Worm (Caenorhabditis elegans) whole organism, L2 larva: ENCODE measurements around the gene fbxa-148.
"Not testable (repeated sequence)": the region's sequence is repeated elsewhere in the genome, so short reads cannot be mapped to it uniquely, and the experiment has no call there.

Experiments used
- C34F6.9 ChIP-seq: fragments of 150-350 bp; optimal IDR thresholded peaks from 2 replicates; lab custom pipeline; 2014; ENCODE audit warnings: missing biosample characterization, missing genetic modification characterization
- F13H6.1 ChIP-seq: sonication (generic microtip); optimal IDR thresholded peaks from 2 replicates; lab custom pipeline; 2016; ENCODE audit warnings: missing genetic modification characterization, missing compliant biosample characterization
- Y55F3AM.14 ChIP-seq: fragments of 200-800 bp; sonication (Bioruptor generic); optimal IDR thresholded peaks from 2 replicates; lab custom pipeline; 2018; ENCODE audit warnings: mild to moderate bottlenecking, missing genetic modification characterization, missing compliant biosample characterization
- ZK546.5 ChIP-seq: sonication (generic microtip); optimal IDR thresholded peaks from 2 replicates; lab custom pipeline; 2017; ENCODE audit warnings: missing biosample characterization, missing genetic modification characterization
- aly-2 ChIP-seq: fragments of 150-350 bp; optimal IDR thresholded peaks from 2 replicates; lab custom pipeline; 2014; ENCODE audit warnings: missing biosample characterization, missing genetic modification characterization
- ama-1 ChIP-seq: fragments of 150-350 bp; optimal IDR thresholded peaks from 2 replicates; lab custom pipeline; 2018; ENCODE audit warnings: inconsistent platforms
- ceh-16 ChIP-seq: fragments of 150-350 bp; optimal IDR thresholded peaks from 2 replicates; lab custom pipeline; 2014; ENCODE audit warnings: missing biosample characterization, missing genetic modification characterization
- ceh-82 ChIP-seq: fragments of 150-350 bp; optimal IDR thresholded peaks from 2 replicates; lab custom pipeline; 2014; ENCODE audit warnings: missing biosample characterization, missing genetic modification characterization
- fos-1 ChIP-seq: fragments of 150-350 bp; optimal IDR thresholded peaks from 2 replicates; lab custom pipeline; 2014; ENCODE audit warnings: missing biosample characterization, missing genetic modification characterization
- gmeb-1 ChIP-seq: fragments of 150-350 bp; optimal IDR thresholded peaks from 2 replicates; lab custom pipeline; 2014; ENCODE audit warnings: missing biosample characterization, missing genetic modification characterization
- lin-11 ChIP-seq: fragments of 150-350 bp; sonication (generic microtip); optimal IDR thresholded peaks from 2 replicates; lab custom pipeline; 2014; ENCODE audit warnings: missing biosample characterization, missing genetic modification characterization, inconsistent platforms, mixed read lengths
- lin-13 ChIP-seq: fragments of 150-350 bp; optimal IDR thresholded peaks from 2 replicates; lab custom pipeline; 2014; ENCODE audit warnings: missing biosample characterization, missing genetic modification reagents, missing genetic modification characterization
- lsy-2 ChIP-seq, 2 experiments: fragments of 150-350 bp in 1 of 2; sonication (generic microtip) in 1 of 2; optimal IDR thresholded peaks; 2 replicates each; lab custom pipeline; 2014 to 2017; ENCODE audit warnings: missing biosample characterization in 2 of 2, missing genetic modification characterization in 2 of 2
- mab-5 ChIP-seq: fragments of 150-350 bp; optimal IDR thresholded peaks from 2 replicates; lab custom pipeline; 2014; ENCODE audit warnings: missing biosample characterization, missing genetic modification characterization
- mbf-1 ChIP-seq: sonication (generic microtip); optimal IDR thresholded peaks from 2 replicates; lab custom pipeline; 2017; ENCODE audit warnings: missing biosample characterization, missing genetic modification characterization
- nhr-12 ChIP-seq: fragments of 150-350 bp; optimal IDR thresholded peaks from 2 replicates; lab custom pipeline; 2014; ENCODE audit warnings: missing biosample characterization, missing genetic modification characterization
- nhr-129 ChIP-seq: fragments of 150-350 bp; optimal IDR thresholded peaks from 2 replicates; lab custom pipeline; 2014; ENCODE audit warnings: missing biosample characterization, missing genetic modification characterization
- nhr-21 ChIP-seq: fragments of 150-350 bp; optimal IDR thresholded peaks from 2 replicates; lab custom pipeline; 2014; ENCODE audit warnings: missing biosample characterization, missing genetic modification characterization
- nhr-237 ChIP-seq: fragments of 150-350 bp; optimal IDR thresholded peaks from 2 replicates; lab custom pipeline; 2014; ENCODE audit warnings: missing biosample characterization, missing genetic modification characterization
- nhr-25 ChIP-seq: fragments of 150-350 bp; sonication (generic microtip); optimal IDR thresholded peaks from 3 replicates; lab custom pipeline; 2014; ENCODE audit warnings: missing biosample characterization, missing genetic modification characterization
- nhr-77 ChIP-seq: fragments of 150-350 bp; optimal IDR thresholded peaks from 2 replicates; lab custom pipeline; 2014; ENCODE audit warnings: missing biosample characterization, missing genetic modification characterization
- skn-1 ChIP-seq: sonication (generic microtip); optimal IDR thresholded peaks from 2 replicates; lab custom pipeline; 2017; ENCODE audit warnings: missing biosample characterization, missing genetic modification characterization
- sma-3 ChIP-seq: sonication (generic microtip); optimal IDR thresholded peaks from 2 replicates; lab custom pipeline; 2016; ENCODE audit warnings: missing genetic modification reagents, missing genetic modification characterization, missing compliant biosample characterization
- sma-9 ChIP-seq, 2 experiments: fragments of 150-350 bp in 1 of 2; sonication (generic microtip) in 1 of 2; optimal IDR thresholded peaks; 2 replicates each; lab custom pipeline; 2014 to 2016; ENCODE audit warnings: missing genetic modification characterization in 2 of 2, mild to moderate bottlenecking in 1 of 2, missing biosample characterization in 1 of 2, missing compliant biosample characterization in 1 of 2, missing genetic modification reagents in 1 of 2, moderate library complexity in 1 of 2
- snpc-4 ChIP-seq: fragments of 150-350 bp; optimal IDR thresholded peaks from 2 replicates; lab custom pipeline; 2014; ENCODE audit warnings: missing biosample characterization, missing genetic modification characterization
- unc-39 ChIP-seq: fragments of 150-350 bp; optimal IDR thresholded peaks from 2 replicates; lab custom pipeline; 2014; ENCODE audit warnings: missing biosample characterization, missing genetic modification characterization
- unc-55 ChIP-seq: fragments of 150-350 bp; sonication (generic microtip); optimal IDR thresholded peaks from 3 replicates; lab custom pipeline; 2014; ENCODE audit warnings: missing biosample characterization, missing genetic modification reagents, missing genetic modification characterization
- unc-62 ChIP-seq: fragments of 150-350 bp; optimal IDR thresholded peaks from 2 replicates; lab custom pipeline; 2014; ENCODE audit warnings: missing biosample characterization, missing genetic modification reagents, missing genetic modification characterization
- zag-1 ChIP-seq: fragments of 150-350 bp; optimal IDR thresholded peaks from 2 replicates; lab custom pipeline; 2014; ENCODE audit warnings: missing biosample characterization, missing genetic modification characterization

fbxa-148 gene

DNA sequence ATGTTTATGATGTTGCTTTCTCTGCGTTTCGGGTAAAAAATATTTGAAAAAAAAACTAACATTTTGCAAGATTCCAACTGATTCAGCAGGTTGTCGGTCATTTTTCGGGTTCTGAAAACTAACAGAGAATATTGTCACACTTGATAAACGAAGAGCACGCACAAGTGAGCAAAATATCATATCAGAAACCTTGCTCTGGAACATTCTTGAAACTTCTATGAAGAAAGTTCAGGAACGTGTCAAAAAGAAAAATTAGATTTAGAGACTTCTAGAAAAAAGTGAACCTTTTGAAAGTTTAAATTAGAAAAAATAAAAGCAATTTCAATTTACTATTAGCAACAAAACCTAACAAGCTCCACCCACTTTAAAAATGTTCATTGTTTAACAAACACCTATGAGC is 9.2 kb downstream of the fbxa-148 start, which contains the start of gene fbxa-112:
fbxa-112 (minus strand) TSS at position 101 of the 400 bp plus-strand sequence.
- TF ChIP-seq gmeb-1 (tag; lab: Kevin White, UChicago); lsy-2 (tag; optimal IDR thresholded peaks at IDR 0.05; lab: Kevin White, UChicago); C34F6.9 (tag; lab: Kevin White, UChicago): not testable (repeated sequence)

DNA sequence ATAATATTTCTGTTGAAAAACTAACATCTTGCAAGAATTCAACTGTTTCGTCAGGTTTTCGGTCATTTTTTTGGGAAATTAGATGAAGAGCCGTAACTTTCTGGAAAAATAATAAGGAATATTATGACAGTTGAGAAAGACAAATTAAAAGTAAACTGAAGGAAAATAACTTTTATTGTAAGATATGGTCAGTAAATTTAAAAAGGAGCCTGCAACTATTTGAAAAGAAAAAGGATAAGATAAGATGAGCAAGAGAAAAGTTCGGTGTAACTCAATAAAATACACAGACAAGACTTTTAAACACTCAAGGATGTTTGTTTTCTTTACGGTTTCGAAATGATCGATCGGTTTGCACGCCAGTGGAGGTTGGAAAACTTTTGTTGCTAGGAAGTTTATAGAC is 10.8 kb downstream of the fbxa-148 start, which contains the start of gene fbxa-111:
fbxa-111 (minus strand) TSS at position 101 of the 400 bp plus-strand sequence.
- TF ChIP-seq snpc-4 (tag; lab: Kevin White, UChicago); Y55F3AM.14 (GFP tag; lab: Kevin White, UChicago); ZK546.5 (tag; lab: Kevin White, UChicago): not testable (repeated sequence)

DNA sequence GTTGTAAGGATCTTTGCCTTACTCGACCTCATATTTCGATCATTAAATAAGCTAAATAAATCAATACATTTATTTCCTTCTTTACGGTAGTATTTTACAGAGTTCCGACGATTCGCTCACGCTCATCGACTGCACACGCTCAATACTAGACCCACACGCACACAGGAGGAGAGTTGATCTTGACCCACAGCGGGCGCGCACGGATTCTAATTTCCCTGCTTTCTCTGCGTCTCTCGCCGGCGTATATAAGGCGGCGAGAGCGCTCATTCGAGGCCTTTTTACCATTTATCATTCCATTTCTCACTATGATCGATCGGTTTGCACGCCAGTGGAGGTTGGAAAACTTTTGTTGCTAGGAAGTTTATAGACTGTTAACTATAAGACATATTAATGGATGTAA is 11.2 kb downstream of the fbxa-148 start:
- TF ChIP-seq ama-1 (lab: Kevin White, UChicago), result no peak
- TF ChIP-seq unc-62 (GFP tag; lab: Kevin White, UChicago), result no peak
- no peak for TF ChIP-seq ZK546.5 (tag; lab: Kevin White, UChicago)
- no peak for TF ChIP-seq Y55F3AM.14 (GFP tag; lab: Kevin White, UChicago)
- TF ChIP-seq nhr-129 (tag; lab: Kevin White, UChicago), result no peak

DNA sequence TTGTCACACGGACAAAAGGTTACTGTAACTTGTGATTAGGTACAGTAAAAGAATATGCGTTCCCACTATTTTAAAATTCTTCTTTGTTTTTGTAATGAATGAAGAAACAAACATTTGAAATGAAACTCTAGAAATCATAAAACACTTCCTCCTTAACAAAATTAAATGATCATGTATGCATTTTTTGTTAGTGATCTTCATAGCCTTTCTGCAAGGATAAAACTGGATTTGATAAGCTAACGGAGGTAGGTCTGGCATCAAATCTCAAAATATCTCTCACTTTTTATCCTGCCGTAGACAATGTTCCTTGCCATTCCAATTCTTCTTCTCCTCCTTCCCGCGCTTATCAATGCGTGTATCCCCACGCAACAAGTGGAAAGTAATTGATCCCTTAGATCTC is 12.7 kb downstream of the fbxa-148 start, which contains the start of gene clec-238:
clec-238 (plus strand) TSS at position 301 of the 400 bp plus-strand sequence.
- TF ChIP-seq ceh-82 (tag; lab: Kevin White, UChicago) (no peak), skn-1 (tag; lab: Kevin White, UChicago) (no peak), aly-2 (tag; lab: Kevin White, UChicago) (no peak), lin-13 (no peak), fos-1 (tag; lab: Kevin White, UChicago) (no peak), C34F6.9 (tag; lab: Kevin White, UChicago) (no peak), zag-1 (tag; lab: Kevin White, UChicago) (no peak), ZK546.5 (tag; lab: Kevin White, UChicago) (no peak), F13H6.1 (no peak), sma-9 (GFP tag; optimal IDR thresholded peaks at IDR 0.05; lab: Kevin White, UChicago) (no peak), sma-9 (tag; optimal IDR thresholded peaks at IDR 0.05; lab: Kevin White, UChicago) (no peak), lsy-2 (tag; optimal IDR thresholded peaks at IDR 0.05; lab: Kevin White, UChicago) (no peak), unc-39 (tag; lab: Kevin White, UChicago) (no peak), nhr-12 (tag; lab: Kevin White, UChicago) (no peak)

DNA sequence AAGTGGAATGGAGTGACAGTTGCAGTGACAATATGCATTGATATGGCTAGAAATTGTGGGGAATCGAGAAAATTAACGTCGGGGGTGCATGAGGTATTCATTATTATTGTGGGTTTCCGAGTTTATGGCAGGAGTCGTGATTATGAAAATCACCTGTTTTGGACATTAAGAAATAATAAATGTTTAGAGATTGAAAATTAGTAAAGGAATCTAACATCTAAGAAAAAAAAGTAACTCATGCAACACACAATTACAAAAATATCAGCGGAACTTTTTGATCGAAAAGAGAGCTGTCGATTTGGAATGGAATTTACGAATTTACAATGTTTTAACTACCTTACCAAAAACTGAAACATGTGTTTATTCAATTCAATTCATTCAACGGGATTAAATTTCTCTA is 15.9 kb downstream of the fbxa-148 start, which contains the start of gene srh-206:
srh-206 (minus strand) TSS at position 101 of the 400 bp plus-strand sequence.
- TF ChIP-seq lin-13 (no peak), mbf-1 (tag; lab: Kevin White, UChicago) (no peak), mab-5 (tag; lab: Kevin White, UChicago) (no peak), nhr-77 (no peak), fos-1 (tag; lab: Kevin White, UChicago) (no peak), Y55F3AM.14 (GFP tag; lab: Kevin White, UChicago) (no peak)

DNA sequence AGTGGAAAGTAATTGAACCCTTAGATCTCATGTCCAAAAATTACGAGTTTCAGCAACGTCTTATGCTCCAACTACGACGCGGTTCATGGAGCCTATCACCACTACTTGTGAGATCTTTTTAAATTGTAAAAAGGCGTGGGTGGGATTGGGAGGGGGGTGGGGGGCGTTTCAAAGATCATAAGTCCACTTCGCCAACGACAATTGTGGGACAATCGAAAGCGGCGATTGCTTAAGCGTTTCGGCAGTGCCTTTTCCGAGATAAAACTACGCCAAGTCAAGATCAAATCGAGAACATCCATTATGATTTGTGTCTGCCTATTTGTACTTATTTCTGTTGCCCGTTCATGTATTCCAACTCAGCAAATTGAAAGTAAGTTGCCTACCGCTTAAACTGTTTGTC is 17.4 kb downstream of the fbxa-148 start, which contains the start of gene clec-239:
clec-239 (plus strand) TSS at position 301 of the 400 bp plus-strand sequence.
- no peak for TF ChIP-seq sma-3 (GFP tag; lab: Kevin White, UChicago)
- TF ChIP-seq unc-55 (GFP tag; lab: Kevin White, UChicago), result no peak
- no peak for TF ChIP-seq nhr-21 (tag; lab: Kevin White, UChicago)
- TF ChIP-seq nhr-237 (tag; lab: Kevin White, UChicago), result no peak
- no peak for TF ChIP-seq nhr-25 (tag; lab: Kevin White, UChicago)
- no peak for TF ChIP-seq ceh-16 (tag; lab: Kevin White, UChicago)
- no peak for TF ChIP-seq gmeb-1 (tag; lab: Kevin White, UChicago)
- TF ChIP-seq Y55F3AM.14 (GFP tag; lab: Kevin White, UChicago), result no peak
- no peak for TF ChIP-seq fos-1 (tag; lab: Kevin White, UChicago)
- TF ChIP-seq nhr-129 (tag; lab: Kevin White, UChicago), result no peak
- no peak for TF ChIP-seq lin-11 (tag; lab: Kevin White, UChicago)
